Worm (Caenorhabditis elegans): Measurements from ENCODE around the gene rrsr-1.

DNA sequence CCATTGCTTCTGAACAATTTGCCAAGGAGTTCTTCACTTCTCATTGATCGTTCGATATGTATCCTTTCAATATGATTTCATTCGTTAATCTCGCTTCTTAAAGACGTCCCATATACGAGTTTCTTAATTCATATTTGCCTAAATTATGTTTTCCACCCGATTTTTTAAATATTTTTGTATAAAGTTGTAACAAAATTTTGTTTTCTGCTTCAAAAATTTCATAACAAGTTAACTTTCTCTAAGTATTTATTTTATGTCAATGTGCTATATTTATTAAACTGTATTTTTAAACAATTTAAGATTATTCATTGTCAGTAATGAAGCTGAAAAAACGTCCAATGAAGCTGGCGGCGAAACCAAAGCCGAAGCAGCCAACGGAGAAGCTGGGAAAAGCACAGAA lies 24.6 kb upstream of the rrsr-1 start, which contains the start of gene F23B12.7:
- TF ChIP-seq ceh-28 (tag; optimal IDR thresholded peaks at IDR 0.05), result no peak
- no peak for TF ChIP-seq unc-62 (GFP tag; optimal IDR thresholded peaks at IDR 0.05)
- no peak for TF ChIP-seq ceh-9 (tag; optimal IDR thresholded peaks at IDR 0.05)
- no peak for TF ChIP-seq nhr-76 (tag; optimal IDR thresholded peaks at IDR 0.05)
- TF ChIP-seq ceh-16 (tag; optimal IDR thresholded peaks at IDR 0.05), result no peak
- TF ChIP-seq nhr-11 (tag; optimal IDR thresholded peaks at IDR 0.05), result no peak
- TF ChIP-seq hmg-11 (tag; optimal IDR thresholded peaks at IDR 0.05), result no peak
- no peak for TF ChIP-seq nhr-12 (tag; optimal IDR thresholded peaks at IDR 0.05)
- no peak for TF ChIP-seq unc-39 (tag; optimal IDR thresholded peaks at IDR 0.05)
- TF ChIP-seq aly-2 (tag; optimal IDR thresholded peaks at IDR 0.05), result no peak

Data from whole organism, L3 larva.